Fruit fly (Drosophila melanogaster): ENCODE data around the gene Sh.
A peak's percentile ranks its signal among the peaks of the same experiment; 100 is the strongest.

The Sh gene

DNA sequence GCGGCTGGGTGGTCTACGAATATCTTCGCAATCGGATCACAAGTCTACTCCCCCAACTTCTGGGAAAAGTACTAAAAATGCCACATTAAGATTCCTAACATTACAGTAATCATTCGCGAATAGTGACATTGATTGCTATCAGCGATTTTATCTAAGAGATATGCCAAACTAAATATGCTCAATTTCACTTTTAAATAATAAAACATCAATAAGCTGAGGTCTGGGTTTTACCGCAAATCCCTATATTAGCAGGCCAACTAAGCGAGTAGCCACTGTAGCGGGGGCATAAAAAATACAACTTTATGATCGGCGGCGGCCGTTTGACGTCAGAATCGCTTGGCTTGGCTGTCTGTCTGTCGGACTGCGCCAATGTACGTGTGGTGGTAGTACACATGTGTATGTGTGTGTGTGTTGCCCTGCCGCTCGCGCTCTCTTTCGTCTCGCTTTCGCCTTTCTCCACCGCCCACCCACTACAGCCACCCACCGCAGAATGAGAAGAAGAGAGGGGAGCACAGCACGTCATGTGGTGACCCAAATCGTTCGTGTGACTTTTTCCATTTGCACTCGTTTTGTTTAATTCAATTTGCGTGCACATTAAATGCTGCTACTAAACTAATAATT is 182.7 kb downstream of the Sh start (continued):
- TF ChIP-seq Ssrp (tag; optimal IDR thresholded peaks at IDR 0.05) (peak; percentile 92), az2 (GFP tag; optimal IDR thresholded peaks at IDR 0.05) (peak; percentile 95), NFAT (GFP tag; IDR thresholded peaks at IDR 0.05) (peak; percentile 96), CG11504 (tag; optimal IDR thresholded peaks at IDR 0.05) (peak; percentile 94), org-1 (GFP tag; optimal IDR thresholded peaks at IDR 0.05) (peak; percentile 94), Nf-YB (GFP tag; optimal IDR thresholded peaks at IDR 0.05) (peak; percentile 78), Lpt (GFP tag; optimal IDR thresholded peaks at IDR 0.05) (no peak), cas (GFP tag; IDR thresholded peaks at IDR 0.05) (peak; percentile 88), crol (GFP tag; IDR thresholded peaks at IDR 0.05) (peak; percentile 72), Hr39 (optimal IDR thresholded peaks at IDR 0.05) (no peak), Asciz (GFP tag; optimal IDR thresholded peaks at IDR 0.05) (peak; percentile 83), CG12744 (GFP tag; optimal IDR thresholded peaks at IDR 0.05) (peak; percentile 88), CG17912 (GFP tag; optimal IDR thresholded peaks at IDR 0.05) (peak; percentile 93), chinmo (GFP tag; IDR thresholded peaks at IDR 0.05; ENCODE audit: partially characterized antibody) (0 out of 4 replicates have a peak, but pooled peaks have one; percentile 30), CG1233 (GFP tag; optimal IDR thresholded peaks at IDR 0.05) (peak; percentile 90), GATAe (GFP tag; conservative IDR thresholded peaks at IDR 0.05) (peak; percentile 84), eve (GFP tag; optimal IDR thresholded peaks at IDR 0.05) (peak in 1 of 2 experiments; percentile 89), gro (GFP tag; optimal IDR thresholded peaks at IDR 0.05) (peak; percentile 98), eyg (GFP tag; optimal IDR thresholded peaks at IDR 0.05) (peak; percentile 89), Doc3 (GFP tag; IDR thresholded peaks at IDR 0.05; ENCODE audit: partially characterized antibody) (no peak), vfl (GFP tag; optimal IDR thresholded peaks at IDR 0.05) (peak; percentile 93), exex (tag; optimal IDR thresholded peaks at IDR 0.05) (peak; percentile 78), CG11085 (GFP tag; IDR thresholded peaks at IDR 0.05) (peak; percentile 95), Dip3 (GFP tag; optimal IDR thresholded peaks at IDR 0.05) (peak; percentile 97), CG9797 (GFP tag; optimal IDR thresholded peaks at IDR 0.05) (no peak), sim (GFP tag; IDR thresholded peaks at IDR 0.05) (peak; percentile 70; the same call in 1 of the 2 replicates), Usf (GFP tag; optimal IDR thresholded peaks at IDR 0.05) (peak; percentile 91), CG30431 (GFP tag; optimal IDR thresholded peaks at IDR 0.05) (peak; percentile 89), E2f1 (GFP tag; IDR thresholded peaks at IDR 0.05) (peak; percentile 93), Oli (tag; optimal IDR thresholded peaks at IDR 0.05) (peak; percentile 96), Mes4 (GFP tag; optimal IDR thresholded peaks at IDR 0.05) (peak; percentile 86), Dbx (GFP tag; IDR thresholded peaks at IDR 0.05) (peak; percentile 94), CG7745 (tag; optimal IDR thresholded peaks at IDR 0.05) (no peak), CrebB (tag; optimal IDR thresholded peaks at IDR 0.05) (peak; percentile 95), CG31388 (GFP tag; optimal IDR thresholded peaks at IDR 0.05) (peak; percentile 70), ash1 (GFP tag; optimal IDR thresholded peaks at IDR 0.05) (peak; percentile 62), tap (tag; optimal IDR thresholded peaks at IDR 0.05) (peak; percentile 90), gcm2 (GFP tag; optimal IDR thresholded peaks at IDR 0.05) (peak; percentile 92), fd102C (GFP tag; optimal IDR thresholded peaks at IDR 0.05) (no peak), CG18599 (GFP tag; optimal IDR thresholded peaks at IDR 0.05) (peak; percentile 95), MESR4 (GFP tag; optimal IDR thresholded peaks at IDR 0.05) (peak; percentile 49), sna (GFP tag; IDR thresholded peaks at IDR 0.05; ENCODE audit: partially characterized antibody) (no peak), gsb (GFP tag; IDR thresholded peaks at IDR 0.05) (peak; percentile 93), prd (optimal IDR thresholded peaks at IDR 0.05) (no peak), prd (GFP tag; IDR thresholded peaks at IDR 0.05) (peak; percentile 97), CG11696 (GFP tag; IDR thresholded peaks at IDR 0.05) (peak; percentile 76), CHES-1-like (GFP tag; optimal IDR thresholded peaks at IDR 0.05) (peak; percentile 95), CG8089 (GFP tag; optimal IDR thresholded peaks at IDR 0.05) (peak; percentile 84), cwo (GFP tag; optimal IDR thresholded peaks at IDR 0.05) (peak; percentile 90), CG13123 (GFP tag; optimal IDR thresholded peaks at IDR 0.05) (peak; percentile 88), wor (GFP tag; IDR thresholded peaks at IDR 0.05) (peak; percentile 90)

Measured in whole organism, embryonic.